Worm (Caenorhabditis elegans) whole organism, L2 larva: ENCODE data around the gene ZC449.8.

Source experiments
- C34F6.9 ChIP-seq: fragments of 150-350 bp; optimal IDR thresholded peaks from 2 replicates; lab custom pipeline; 2014; ENCODE audit warnings: missing biosample characterization, missing genetic modification characterization
- R02D3.7 ChIP-seq: fragments of 150-350 bp; optimal IDR thresholded peaks from 2 replicates; lab custom pipeline; 2014; ENCODE audit warnings: missing biosample characterization, missing genetic modification characterization
- ZK546.5 ChIP-seq: sonication (generic microtip); optimal IDR thresholded peaks from 2 replicates; lab custom pipeline; 2017; ENCODE audit warnings: missing biosample characterization, missing genetic modification characterization
- ceh-82 ChIP-seq: fragments of 150-350 bp; optimal IDR thresholded peaks from 2 replicates; lab custom pipeline; 2014; ENCODE audit warnings: missing biosample characterization, missing genetic modification characterization
- elt-3 ChIP-seq: sonication (generic microtip); optimal IDR thresholded peaks from 2 replicates; lab custom pipeline; 2017; ENCODE audit warnings: missing biosample characterization, missing genetic modification characterization
- lsy-2 ChIP-seq, 2 experiments: fragments of 150-350 bp in 1 of 2; sonication (generic microtip) in 1 of 2; optimal IDR thresholded peaks; 2 replicates each; lab custom pipeline; 2014 to 2017; ENCODE audit warnings: missing biosample characterization in 2 of 2, missing genetic modification characterization in 2 of 2
- nhr-12 ChIP-seq: fragments of 150-350 bp; optimal IDR thresholded peaks from 2 replicates; lab custom pipeline; 2014; ENCODE audit warnings: missing biosample characterization, missing genetic modification characterization
- nhr-23 ChIP-seq: fragments of 150-350 bp; optimal IDR thresholded peaks from 2 replicates; lab custom pipeline; 2014; ENCODE audit warnings: missing biosample characterization, missing genetic modification reagents, missing genetic modification characterization
- nhr-25 ChIP-seq: fragments of 150-350 bp; sonication (generic microtip); optimal IDR thresholded peaks from 3 replicates; lab custom pipeline; 2014; ENCODE audit warnings: missing biosample characterization, missing genetic modification characterization
- skn-1 ChIP-seq: sonication (generic microtip); optimal IDR thresholded peaks from 2 replicates; lab custom pipeline; 2017; ENCODE audit warnings: missing biosample characterization, missing genetic modification characterization
- snpc-4 ChIP-seq: fragments of 150-350 bp; optimal IDR thresholded peaks from 2 replicates; lab custom pipeline; 2014; ENCODE audit warnings: missing biosample characterization, missing genetic modification characterization
- unc-62 ChIP-seq: fragments of 150-350 bp; optimal IDR thresholded peaks from 2 replicates; lab custom pipeline; 2014; ENCODE audit warnings: missing biosample characterization, missing genetic modification reagents, missing genetic modification characterization

DNA sequence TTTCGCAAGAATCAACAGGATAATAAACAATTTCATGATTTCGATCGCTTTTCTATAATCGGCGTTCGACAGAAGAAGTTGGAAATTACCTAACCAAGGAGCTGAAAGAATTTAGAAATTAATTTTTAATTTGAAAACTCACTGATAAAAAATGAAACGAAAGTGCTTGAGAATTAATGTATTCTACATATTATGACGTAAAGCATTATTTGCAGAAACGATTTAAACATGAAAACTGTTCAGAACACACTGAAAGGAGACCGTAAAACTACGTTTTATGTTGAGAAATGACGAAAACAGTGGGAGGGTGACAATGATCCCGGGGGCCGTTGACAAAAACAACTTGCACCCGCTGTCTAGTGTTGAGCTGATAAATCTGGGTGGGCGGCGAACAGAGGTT, 21.8 kb downstream of the ZC449.8 start, which contains the start of gene ZC449.5:
- TF ChIP-seq C34F6.9 (tag; lab: Kevin White, UChicago) = no peak
- no peak for TF ChIP-seq nhr-12 (tag; lab: Kevin White, UChicago)
- TF ChIP-seq elt-3 = no peak
- TF ChIP-seq skn-1 (tag; lab: Kevin White, UChicago) = no peak
- no peak for TF ChIP-seq ZK546.5 (tag; lab: Kevin White, UChicago)
- no peak for TF ChIP-seq R02D3.7 (tag; lab: Kevin White, UChicago)
- TF ChIP-seq snpc-4 = no peak
- no peak for TF ChIP-seq lsy-2 (tag; optimal IDR thresholded peaks at IDR 0.05; lab: Kevin White, UChicago)
- TF ChIP-seq nhr-23 (tag; lab: Kevin White, UChicago) = no peak
- no peak for TF ChIP-seq unc-62 (GFP tag; lab: Kevin White, UChicago)
- no peak for TF ChIP-seq ceh-82 (tag; lab: Kevin White, UChicago)
- no peak for TF ChIP-seq nhr-25
